Worm (Caenorhabditis elegans): Measurements from ENCODE around the gene irld-1.
A peak's percentile ranks its signal among the peaks of the same experiment; 100 is the strongest.

Gene irld-1

DNA sequence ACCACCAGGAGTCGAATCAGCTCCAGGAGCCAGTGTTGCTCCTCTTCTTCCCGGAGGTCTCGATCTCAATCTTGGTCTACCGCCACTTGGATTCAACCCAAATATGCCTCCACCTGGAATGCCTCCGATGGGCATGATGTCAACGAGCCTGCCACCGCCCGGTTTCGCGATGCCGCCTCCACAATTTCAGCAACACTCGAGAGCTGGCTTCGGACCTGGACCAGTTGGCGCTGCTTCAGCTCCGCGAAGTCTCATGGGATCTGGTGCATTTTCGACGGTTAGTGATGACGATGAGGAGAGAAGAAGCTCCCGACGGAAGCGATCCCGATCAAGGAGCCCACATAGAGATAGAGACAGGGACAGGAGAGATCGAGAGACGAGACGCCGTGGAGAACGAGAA lies 36.4 kb downstream of the irld-1 start:
- TF ChIP-seq nhr-237 (tag; optimal IDR thresholded peaks at IDR 0.05): no peak
- TF ChIP-seq efl-1 (optimal IDR thresholded peaks at IDR 0.05): no peak
- TF ChIP-seq efl-1 (GFP tag; optimal IDR thresholded peaks at IDR 0.05 in 1 of 2): peak in 1 of 2 experiments; percentile 89
- TF ChIP-seq fkh-8 (tag; optimal IDR thresholded peaks at IDR 0.05): no peak

DNA sequence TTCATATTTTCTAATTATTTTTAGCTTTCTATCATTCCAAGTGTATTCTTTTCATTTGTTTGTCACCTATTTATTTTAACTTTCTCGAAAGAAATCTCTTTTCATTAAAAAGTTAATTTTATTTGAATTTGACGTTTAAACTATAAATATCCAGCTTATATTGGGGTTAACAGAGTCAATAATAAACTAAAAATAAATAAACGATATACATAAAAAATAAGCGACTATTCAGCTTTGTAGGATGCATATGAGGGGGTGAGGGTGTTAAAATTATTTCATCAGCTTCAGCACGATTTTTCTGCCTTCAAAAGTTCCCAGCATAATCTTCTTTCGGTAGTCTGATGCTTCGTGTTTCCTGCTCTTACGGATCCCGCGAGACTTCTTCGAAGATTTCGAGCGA lies 37.1 kb downstream of the irld-1 start:
- TF ChIP-seq sox-4 (tag; optimal IDR thresholded peaks at IDR 0.05) (no peak), lin-35 (GFP tag; optimal IDR thresholded peaks at IDR 0.05) (no peak), swsn-7 (tag; optimal IDR thresholded peaks at IDR 0.05) (no peak), ceh-82 (tag; optimal IDR thresholded peaks at IDR 0.05) (no peak), irx-1 (tag; optimal IDR thresholded peaks at IDR 0.05) (no peak), unc-130 (tag; optimal IDR thresholded peaks at IDR 0.05) (no peak), lin-14 (GFP tag; optimal IDR thresholded peaks at IDR 0.05) (no peak), rnt-1 (tag; optimal IDR thresholded peaks at IDR 0.05) (no peak), unc-62 (GFP tag; optimal IDR thresholded peaks at IDR 0.05) (no peak), snu-23 (GFP tag; optimal IDR thresholded peaks at IDR 0.05) (no peak), unc-86 (tag; optimal IDR thresholded peaks at IDR 0.05) (no peak), ets-5 (GFP tag; IDR thresholded peaks at IDR 0.05) (no peak), C16A3.4 (tag; optimal IDR thresholded peaks at IDR 0.05) (no peak), nhr-90 (tag; optimal IDR thresholded peaks at IDR 0.05; ENCODE audit: poor library complexity) (no peak), aha-1 (tag; optimal IDR thresholded peaks at IDR 0.05) (no peak), grh-1 (GFP tag; IDR thresholded peaks at IDR 0.05) (no peak), nhr-12 (tag; optimal IDR thresholded peaks at IDR 0.05) (no peak), ceh-90 (tag; optimal IDR thresholded peaks at IDR 0.05) (no peak)

ce11 chrV:4374625-4375024 lies 38.1 kb downstream of the irld-1 start, which contains the start of gene neg-1:
Gene neg-1, minus strand, starts transcription at chrV:4374874.
- TF ChIP-seq mdl-1 (tag; optimal IDR thresholded peaks at IDR 0.05): no peak
- no peak for TF ChIP-seq fkh-8 (tag; optimal IDR thresholded peaks at IDR 0.05)
- TF ChIP-seq nhr-84 (tag; optimal IDR thresholded peaks at IDR 0.05): no peak
- no peak for TF ChIP-seq lin-15B (tag; optimal IDR thresholded peaks at IDR 0.05)
- no peak for TF ChIP-seq ceh-63 (GFP tag; optimal IDR thresholded peaks at IDR 0.05)
- no peak for TF ChIP-seq ceh-90 (tag; optimal IDR thresholded peaks at IDR 0.05)
- TF ChIP-seq sup-37 (GFP tag; optimal IDR thresholded peaks at IDR 0.05): no peak
- TF ChIP-seq unc-62 (GFP tag; optimal IDR thresholded peaks at IDR 0.05): no peak
- no peak for TF ChIP-seq nhr-20 (tag; optimal IDR thresholded peaks at IDR 0.05)
- TF ChIP-seq lin-14 (GFP tag; optimal IDR thresholded peaks at IDR 0.05): no peak
- no peak for TF ChIP-seq egl-27 (tag; optimal IDR thresholded peaks at IDR 0.05)
- no peak for TF ChIP-seq fkh-4 (tag; optimal IDR thresholded peaks at IDR 0.05; ENCODE audit: borderline replicate concordance)
- TF ChIP-seq hlh-17 (GFP tag; optimal IDR thresholded peaks at IDR 0.05; ENCODE audit: borderline replicate concordance): no peak
- no peak for TF ChIP-seq egl-13 (tag; optimal IDR thresholded peaks at IDR 0.05)
- no peak for TF ChIP-seq rnt-1 (tag; optimal IDR thresholded peaks at IDR 0.05)
- no peak for TF ChIP-seq grh-1 (GFP tag; IDR thresholded peaks at IDR 0.05)
- no peak for TF ChIP-seq snu-23 (GFP tag; optimal IDR thresholded peaks at IDR 0.05)
- no peak for TF ChIP-seq mep-1 (tag; optimal IDR thresholded peaks at IDR 0.05)

DNA sequence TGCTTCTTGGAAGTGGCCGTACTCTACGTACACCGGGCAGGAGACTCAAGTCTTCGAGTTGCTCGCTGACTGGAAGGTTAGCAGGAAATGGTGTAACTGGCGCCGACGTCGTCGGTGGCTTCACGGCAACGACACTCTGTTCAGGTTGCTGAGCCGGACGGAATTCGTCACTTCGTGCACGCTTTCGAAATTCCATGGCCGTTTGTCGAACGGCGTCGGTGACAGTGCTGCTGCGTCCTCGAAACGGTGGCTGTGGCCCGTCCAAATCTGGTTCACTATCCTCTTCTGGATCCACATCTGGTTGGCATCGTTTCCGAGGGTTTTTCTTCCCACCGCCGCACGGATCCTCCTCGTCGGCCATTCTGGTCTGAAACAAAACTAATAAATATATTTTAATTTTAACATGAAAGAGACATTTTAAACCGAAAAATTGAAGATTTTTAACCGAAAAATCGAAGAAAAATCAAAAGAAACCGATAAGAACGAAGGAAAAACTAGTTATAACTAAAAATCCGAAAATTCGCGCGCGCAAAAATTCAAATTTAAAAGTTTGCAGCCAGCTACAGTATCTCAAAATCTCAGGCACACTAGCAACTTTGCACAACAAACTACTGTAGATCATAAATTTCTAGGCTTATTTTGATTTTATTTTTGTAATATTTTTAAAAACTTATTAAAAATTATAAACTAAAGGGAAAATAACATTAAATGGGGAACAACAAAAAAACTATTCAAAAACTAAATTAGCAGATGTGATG lies 39.4 kb downstream of the irld-1 start, which contains the start of gene F32D1.7:
Gene F32D1.7 (minus strand): TSS at position 367 of the 758 bp plus-strand sequence.
- TF ChIP-seq ceh-88 (GFP tag; IDR thresholded peaks at IDR 0.05) (no peak), nhr-90 (tag; optimal IDR thresholded peaks at IDR 0.05; ENCODE audit: poor library complexity) (no peak), aha-1 (tag; optimal IDR thresholded peaks at IDR 0.05) (no peak), blmp-1 (tag; optimal IDR thresholded peaks at IDR 0.05) (no peak), unc-62 (GFP tag; optimal IDR thresholded peaks at IDR 0.05) (no peak), grh-1 (GFP tag; IDR thresholded peaks at IDR 0.05) (no peak)
